Fruit fly (Drosophila melanogaster): ENCODE data around the gene Or65c.

The Or65c gene

DNA sequence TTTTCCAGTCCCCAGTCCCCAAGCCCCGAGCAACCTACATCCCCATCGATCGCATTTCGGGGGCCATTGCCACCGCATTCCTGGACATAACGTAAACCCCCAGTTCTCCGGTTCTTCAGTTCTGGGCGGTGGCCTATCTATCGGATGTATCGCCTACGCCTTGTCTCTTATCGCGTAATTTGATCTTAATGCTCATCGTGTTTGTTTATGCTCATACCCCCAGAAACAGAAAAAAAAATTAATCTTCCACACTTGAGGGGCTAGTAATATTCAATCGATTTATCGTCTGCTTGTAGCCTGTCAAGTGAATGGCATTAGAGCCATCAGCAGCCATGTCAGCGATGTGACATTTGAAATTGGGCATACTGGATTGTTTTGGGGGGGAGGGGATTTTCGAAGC lies 17.7 kb upstream of the Or65c start:
- no peak for TF ChIP-seq bab1 (GFP tag; optimal IDR thresholded peaks at IDR 0.05)
- no peak for TF ChIP-seq pad (GFP tag; optimal IDR thresholded peaks at IDR 0.05)
- no peak for TF ChIP-seq tj (GFP tag; optimal IDR thresholded peaks at IDR 0.05)
- no peak for TF ChIP-seq CG1620 (GFP tag; optimal IDR thresholded peaks at IDR 0.05)
- no peak for TF ChIP-seq CG14711 (tag; optimal IDR thresholded peaks at IDR 0.05)
- TF ChIP-seq toe (GFP tag; optimal IDR thresholded peaks at IDR 0.05) = no peak
- no peak for TF ChIP-seq cic (GFP tag; optimal IDR thresholded peaks at IDR 0.05)
- no peak for TF ChIP-seq Mnt (GFP tag; optimal IDR thresholded peaks at IDR 0.05)
- TF ChIP-seq Crg-1 (GFP tag; optimal IDR thresholded peaks at IDR 0.05) = no peak
- no peak for TF ChIP-seq cnc (optimal IDR thresholded peaks at IDR 0.05)
- no peak for TF ChIP-seq Clk (GFP tag; optimal IDR thresholded peaks at IDR 0.05)
- TF ChIP-seq Hr96 (GFP tag; optimal IDR thresholded peaks at IDR 0.05) = no peak
- TF ChIP-seq kay (GFP tag; ENCODE audit: borderline replicate concordance) = no peak
- no peak for TF ChIP-seq CG5204 (GFP tag; optimal IDR thresholded peaks at IDR 0.05)
- no peak for TF ChIP-seq CG7101 (tag; optimal IDR thresholded peaks at IDR 0.05)
- no peak for TF ChIP-seq CG33017 (tag; optimal IDR thresholded peaks at IDR 0.05)
- no peak for TF ChIP-seq CG11617 (GFP tag; optimal IDR thresholded peaks at IDR 0.05)
- no peak for TF ChIP-seq CG7045 (GFP tag; optimal IDR thresholded peaks at IDR 0.05)
- no peak for TF ChIP-seq ovo (GFP tag; optimal IDR thresholded peaks at IDR 0.05)
- TF ChIP-seq CG12768 (GFP tag; optimal IDR thresholded peaks at IDR 0.05) = no peak

DNA sequence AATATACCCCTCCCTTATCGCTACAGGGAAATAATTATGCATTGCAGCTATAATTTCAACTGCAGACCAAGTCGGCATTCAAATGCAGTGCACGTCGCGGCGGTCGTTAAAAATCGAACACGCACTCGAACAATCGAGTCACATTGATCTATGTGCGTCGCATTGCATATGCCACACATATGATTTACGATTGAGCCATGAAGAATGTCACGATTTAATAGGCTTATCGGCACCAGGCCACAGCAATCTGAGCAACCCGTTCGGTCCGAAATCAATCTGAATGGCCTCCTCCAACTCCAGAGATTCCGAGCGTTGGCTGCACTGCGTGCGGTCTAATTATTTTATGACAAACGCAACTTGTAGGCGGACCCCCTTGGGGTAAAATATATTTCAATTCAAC lies 16.9 kb upstream of the Or65c start:
- no peak for TF ChIP-seq bab1 (GFP tag; optimal IDR thresholded peaks at IDR 0.05)
- no peak for TF ChIP-seq toe (GFP tag; optimal IDR thresholded peaks at IDR 0.05)
- TF ChIP-seq Hr96 (GFP tag; optimal IDR thresholded peaks at IDR 0.05) = no peak
- TF ChIP-seq cic (GFP tag; optimal IDR thresholded peaks at IDR 0.05) = no peak
- no peak for TF ChIP-seq ovo (GFP tag; optimal IDR thresholded peaks at IDR 0.05)
- no peak for TF ChIP-seq CG7101 (tag; optimal IDR thresholded peaks at IDR 0.05)
- TF ChIP-seq Clk (GFP tag; optimal IDR thresholded peaks at IDR 0.05) = no peak
- no peak for TF ChIP-seq CG5204 (GFP tag; optimal IDR thresholded peaks at IDR 0.05)
- no peak for TF ChIP-seq CG1620 (GFP tag; optimal IDR thresholded peaks at IDR 0.05)
- no peak for TF ChIP-seq CG7045 (GFP tag; optimal IDR thresholded peaks at IDR 0.05)

DNA sequence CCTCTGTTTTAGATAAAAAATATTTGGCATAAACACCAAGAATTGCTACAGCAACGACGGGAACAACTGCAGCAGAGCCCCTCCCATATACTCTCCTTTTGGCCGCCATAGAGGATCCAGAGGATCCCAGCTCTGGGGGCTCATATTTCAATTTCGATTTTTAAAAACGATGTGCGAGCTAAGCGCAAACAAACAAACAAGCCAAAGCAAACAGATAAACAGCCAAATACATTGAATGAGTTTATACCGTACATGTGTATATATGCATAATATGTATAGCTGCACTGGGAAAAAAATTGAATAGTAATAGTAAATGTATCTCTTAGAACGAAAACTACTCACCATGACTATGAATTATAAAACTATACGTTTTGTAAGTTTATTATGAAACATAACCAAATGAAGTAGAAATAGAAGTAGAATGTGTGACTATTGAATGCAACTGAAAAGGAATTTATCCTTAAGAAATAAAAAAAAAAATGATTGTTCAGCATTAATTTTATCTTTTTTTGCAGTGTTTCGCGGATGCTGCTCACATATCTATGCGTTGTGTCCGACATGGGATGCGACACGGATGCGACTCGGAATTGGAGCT lies 15.3 kb upstream of the Or65c start:
- TF ChIP-seq Hr96 (GFP tag; optimal IDR thresholded peaks at IDR 0.05) (no peak), kay (GFP tag; ENCODE audit: borderline replicate concordance) (no peak), bab1 (GFP tag; optimal IDR thresholded peaks at IDR 0.05) (no peak), pad (GFP tag; optimal IDR thresholded peaks at IDR 0.05) (no peak), CG7045 (GFP tag; optimal IDR thresholded peaks at IDR 0.05) (no peak), ovo (GFP tag; optimal IDR thresholded peaks at IDR 0.05) (no peak), toe (GFP tag; optimal IDR thresholded peaks at IDR 0.05) (no peak), cic (GFP tag; optimal IDR thresholded peaks at IDR 0.05) (no peak), CG12768 (GFP tag; optimal IDR thresholded peaks at IDR 0.05) (no peak), Mnt (GFP tag; optimal IDR thresholded peaks at IDR 0.05) (no peak), CG33017 (tag; optimal IDR thresholded peaks at IDR 0.05) (no peak), CG1620 (GFP tag; optimal IDR thresholded peaks at IDR 0.05) (no peak)

DNA sequence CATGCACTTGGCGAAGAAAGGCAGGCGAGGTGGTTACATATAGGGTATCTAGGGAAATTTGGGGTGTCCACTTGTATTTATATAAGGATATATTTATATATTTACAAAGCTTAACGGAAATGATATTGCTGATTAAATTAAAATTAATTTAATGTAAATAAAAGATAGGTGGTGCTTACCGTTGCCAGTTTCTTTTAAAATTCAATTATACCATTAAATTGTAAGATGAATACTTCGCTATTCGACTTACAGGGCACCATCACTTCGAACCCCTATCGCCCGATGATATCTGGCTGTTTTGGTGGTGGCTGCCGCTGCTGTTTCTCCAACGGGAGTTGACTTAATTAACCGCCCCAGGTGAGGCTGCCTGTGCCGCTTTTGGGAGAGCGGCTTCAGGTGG lies 11.7 kb upstream of the Or65c start:
- no peak for TF ChIP-seq pad (GFP tag; optimal IDR thresholded peaks at IDR 0.05)
- TF ChIP-seq Crg-1 (GFP tag; optimal IDR thresholded peaks at IDR 0.05) = no peak
- no peak for TF ChIP-seq toe (GFP tag; optimal IDR thresholded peaks at IDR 0.05)
- TF ChIP-seq Mnt (GFP tag; optimal IDR thresholded peaks at IDR 0.05) = no peak
- no peak for TF ChIP-seq CG1620 (GFP tag; optimal IDR thresholded peaks at IDR 0.05)
- no peak for TF ChIP-seq CG12768 (GFP tag; optimal IDR thresholded peaks at IDR 0.05)
- TF ChIP-seq kay (GFP tag; ENCODE audit: borderline replicate concordance) = no peak
- TF ChIP-seq CG33017 (tag; optimal IDR thresholded peaks at IDR 0.05) = no peak
- TF ChIP-seq ovo (GFP tag; optimal IDR thresholded peaks at IDR 0.05) = no peak
- TF ChIP-seq bab1 (GFP tag; optimal IDR thresholded peaks at IDR 0.05) = no peak
- TF ChIP-seq Hr96 (GFP tag; optimal IDR thresholded peaks at IDR 0.05) = no peak
- no peak for TF ChIP-seq cnc (optimal IDR thresholded peaks at IDR 0.05)
- no peak for TF ChIP-seq CG7101 (tag; optimal IDR thresholded peaks at IDR 0.05)
- no peak for TF ChIP-seq CG11617 (GFP tag; optimal IDR thresholded peaks at IDR 0.05)
- TF ChIP-seq CG5204 (GFP tag; optimal IDR thresholded peaks at IDR 0.05) = no peak
- no peak for TF ChIP-seq CG14711 (tag; optimal IDR thresholded peaks at IDR 0.05)
- TF ChIP-seq CG7045 (GFP tag; optimal IDR thresholded peaks at IDR 0.05) = no peak
- no peak for TF ChIP-seq tj (GFP tag; optimal IDR thresholded peaks at IDR 0.05)
- no peak for TF ChIP-seq cic (GFP tag; optimal IDR thresholded peaks at IDR 0.05)

dm6 chr3L:6317494-6317893 lies 9.9 kb upstream of the Or65c start:
- no peak for TF ChIP-seq CG14711 (tag; optimal IDR thresholded peaks at IDR 0.05)
- no peak for TF ChIP-seq ovo (GFP tag; optimal IDR thresholded peaks at IDR 0.05)

DNA sequence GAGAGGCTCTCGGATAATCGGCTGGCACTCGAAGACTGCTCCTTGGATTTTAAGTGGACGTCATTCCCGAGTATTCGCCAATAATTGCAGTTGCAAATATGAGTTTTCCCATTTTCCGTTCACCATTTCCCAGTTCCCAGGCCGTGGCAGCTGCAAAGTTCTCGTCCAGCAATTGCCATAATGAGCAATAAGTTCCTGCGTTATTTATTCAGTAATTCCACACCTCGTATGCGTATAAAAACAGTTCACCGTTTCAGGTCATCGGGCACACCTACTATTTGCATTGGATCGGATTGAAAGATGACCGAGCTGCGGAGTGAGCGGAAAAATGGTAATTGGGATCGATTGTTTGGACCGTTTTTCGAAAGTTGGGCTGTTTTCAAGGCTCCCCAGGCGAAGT lies 7.1 kb upstream of the Or65c start, which contains the start of gene Or65a:
Gene Or65a (plus strand): TSS at position 301 of the 400 bp plus-strand sequence.
- TF ChIP-seq CG33017 (tag; optimal IDR thresholded peaks at IDR 0.05) (no peak), bab1 (GFP tag; optimal IDR thresholded peaks at IDR 0.05) (no peak), CG12768 (GFP tag; optimal IDR thresholded peaks at IDR 0.05) (no peak), Mnt (GFP tag; optimal IDR thresholded peaks at IDR 0.05) (no peak), ovo (GFP tag; optimal IDR thresholded peaks at IDR 0.05) (no peak), CG5204 (GFP tag; optimal IDR thresholded peaks at IDR 0.05) (no peak), CG1620 (GFP tag; optimal IDR thresholded peaks at IDR 0.05) (no peak), cnc (optimal IDR thresholded peaks at IDR 0.05) (no peak), cic (GFP tag; optimal IDR thresholded peaks at IDR 0.05) (no peak), CG14711 (tag; optimal IDR thresholded peaks at IDR 0.05) (no peak), CG11617 (GFP tag; optimal IDR thresholded peaks at IDR 0.05) (no peak), tj (GFP tag; optimal IDR thresholded peaks at IDR 0.05) (no peak), Crg-1 (GFP tag; optimal IDR thresholded peaks at IDR 0.05) (no peak), Hr96 (GFP tag; optimal IDR thresholded peaks at IDR 0.05) (no peak), Clk (GFP tag; optimal IDR thresholded peaks at IDR 0.05) (no peak), CG7045 (GFP tag; optimal IDR thresholded peaks at IDR 0.05) (no peak)

Data from whole organism, adult.